Worm (Caenorhabditis elegans): ENCODE results near the gene pgp-11.

ce11 chrII:8020580-8021044, 16.6 kb upstream of the pgp-11 start:
- TF ChIP-seq aptf-2 (GFP tag; conservative IDR thresholded peaks at IDR 0.05) (no peak), dox-1 (GFP tag; IDR thresholded peaks at IDR 0.05) (peak; percentile 31; the same call in 1 of the 2 replicates), ztf-26 (tag; optimal IDR thresholded peaks at IDR 0.05) (peak; percentile 55), nfya-1 (tag; optimal IDR thresholded peaks at IDR 0.05; ENCODE audit: borderline replicate concordance, insufficient read depth) (no peak), unc-130 (GFP tag; optimal IDR thresholded peaks at IDR 0.05) (no peak), ztf-18 (tag; optimal IDR thresholded peaks at IDR 0.05) (no peak), ztf-6 (GFP tag; IDR thresholded peaks at IDR 0.05) (no peak), pha-4 (tag; optimal IDR thresholded peaks at IDR 0.05) (no peak), Y56A3A.18 (GFP tag; IDR thresholded peaks at IDR 0.05) (peak; percentile 14; the same call in 1 of the 2 replicates), akir-1 (GFP tag; optimal IDR thresholded peaks at IDR 0.05) (no peak)

All from whole organism, young adult.